Fruit fly (Drosophila melanogaster): ENCODE data around the gene CG44574.
A peak's percentile ranks its signal among the peaks of the same experiment; 100 is the strongest.

The CG44574 gene

DNA sequence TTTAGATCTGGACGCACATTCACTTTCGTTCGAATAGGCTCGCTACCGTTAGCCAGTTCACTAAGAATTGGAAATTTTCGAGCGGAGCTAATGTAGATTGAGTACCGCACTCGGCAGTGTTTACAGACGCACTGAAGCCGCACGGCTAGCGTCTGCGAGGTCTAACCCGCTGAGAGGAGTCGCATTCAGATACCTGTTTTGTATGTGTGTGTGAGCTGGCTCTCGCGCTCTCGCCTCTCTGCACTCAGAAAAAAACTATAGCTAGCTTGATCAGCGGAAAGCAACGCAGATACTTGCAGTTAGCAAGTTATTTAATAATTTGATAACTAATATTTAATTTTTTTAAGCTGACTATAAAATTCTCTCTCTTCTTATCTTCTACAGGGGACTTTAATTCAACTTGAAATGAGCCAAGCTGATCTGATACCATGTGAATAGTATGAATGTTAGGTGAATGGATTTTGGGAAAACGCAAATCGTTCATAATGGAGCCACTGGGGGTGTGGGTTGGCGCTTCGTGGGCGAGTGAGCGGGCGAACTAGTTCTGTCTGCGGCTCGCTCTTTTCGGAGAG lies 4.1 kb upstream of the CG44574 start, which contains the start of gene rau:
Gene rau (minus strand): TSS at position 136 of the 572 bp plus-strand sequence.
- TF ChIP-seq Myc (optimal IDR thresholded peaks at IDR 0.05) (no peak), CG9705 (GFP tag; optimal IDR thresholded peaks at IDR 0.05) (peak; percentile 54), Rel (GFP tag; optimal IDR thresholded peaks at IDR 0.05) (no peak), Rel (tag; optimal IDR thresholded peaks at IDR 0.05) (no peak), foxo (GFP tag; optimal IDR thresholded peaks at IDR 0.05) (peak in 1 of 2 experiments; percentile 59), psq (GFP tag; optimal IDR thresholded peaks at IDR 0.05) (peak; percentile 31), Dfd (GFP tag; optimal IDR thresholded peaks at IDR 0.05) (no peak), sv (GFP tag; optimal IDR thresholded peaks at IDR 0.05) (peak; percentile 51), sage (GFP tag; optimal IDR thresholded peaks at IDR 0.05) (peak; percentile 23), pan (optimal IDR thresholded peaks at IDR 0.05) (no peak), Hnf4 (GFP tag; optimal IDR thresholded peaks at IDR 0.05) (peak; percentile 48), Dif (GFP tag; optimal IDR thresholded peaks at IDR 0.05; ENCODE audit: partially characterized antibody) (peak; percentile 70), ey (GFP tag; optimal IDR thresholded peaks at IDR 0.05) (peak; percentile 66), h (GFP tag; optimal IDR thresholded peaks at IDR 0.05) (peak; percentile 65), dl (GFP tag; optimal IDR thresholded peaks at IDR 0.05; ENCODE audit: insufficient read depth in 1 of 2, partially characterized antibody in 2 of 2) (peak in 1 of 2 experiments; percentile 35), Hr78 (GFP tag; optimal IDR thresholded peaks at IDR 0.05) (no peak), OdsH (GFP tag; optimal IDR thresholded peaks at IDR 0.05) (peak; percentile 61), HLH106 (tag; optimal IDR thresholded peaks at IDR 0.05) (peak; percentile 72), brk (GFP tag; optimal IDR thresholded peaks at IDR 0.05) (peak; percentile 51), rgr (GFP tag; optimal IDR thresholded peaks at IDR 0.05) (peak; percentile 42), br (GFP tag; optimal IDR thresholded peaks at IDR 0.05) (peak; percentile 70), Mio (GFP tag; optimal IDR thresholded peaks at IDR 0.05) (no peak), woc (GFP tag; optimal IDR thresholded peaks at IDR 0.05) (peak; percentile 52), Sp1 (GFP tag; optimal IDR thresholded peaks at IDR 0.05) (peak; percentile 69), CG32264 (GFP tag; optimal IDR thresholded peaks at IDR 0.05) (no peak), Hr83 (GFP tag; optimal IDR thresholded peaks at IDR 0.05; ENCODE audit: poor library complexity, severe bottlenecking) (peak; percentile 32), dmrt93B (GFP tag; optimal IDR thresholded peaks at IDR 0.05) (peak; percentile 38), fru (GFP tag; optimal IDR thresholded peaks at IDR 0.05) (peak; percentile 52), Abd-B (GFP tag; optimal IDR thresholded peaks at IDR 0.05) (no peak), GATAd (GFP tag; optimal IDR thresholded peaks at IDR 0.05) (no peak)

DNA sequence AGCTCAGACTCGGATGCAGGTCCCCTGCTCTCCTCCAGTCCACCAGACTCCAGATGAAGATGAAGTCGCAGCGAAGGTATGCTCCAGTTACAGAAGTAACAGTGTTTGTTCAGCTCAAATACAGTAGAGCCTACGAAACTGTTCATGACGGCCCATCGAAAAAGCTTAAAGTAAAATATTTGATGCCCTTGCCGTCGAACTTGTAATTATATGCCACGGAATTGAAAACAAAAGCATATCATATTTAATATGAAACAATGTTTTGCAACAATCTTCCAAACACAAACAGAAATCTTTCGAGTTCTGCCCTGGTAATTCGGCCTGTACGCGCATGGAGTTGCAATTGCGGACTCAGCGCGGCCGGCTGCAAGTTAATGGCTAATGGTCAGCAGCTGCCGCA lies 2.4 kb upstream of the CG44574 start:
- TF ChIP-seq OdsH (GFP tag; optimal IDR thresholded peaks at IDR 0.05) (no peak), Sp1 (GFP tag; optimal IDR thresholded peaks at IDR 0.05) (no peak), woc (GFP tag; optimal IDR thresholded peaks at IDR 0.05) (no peak), rgr (GFP tag; optimal IDR thresholded peaks at IDR 0.05) (no peak)

DNA sequence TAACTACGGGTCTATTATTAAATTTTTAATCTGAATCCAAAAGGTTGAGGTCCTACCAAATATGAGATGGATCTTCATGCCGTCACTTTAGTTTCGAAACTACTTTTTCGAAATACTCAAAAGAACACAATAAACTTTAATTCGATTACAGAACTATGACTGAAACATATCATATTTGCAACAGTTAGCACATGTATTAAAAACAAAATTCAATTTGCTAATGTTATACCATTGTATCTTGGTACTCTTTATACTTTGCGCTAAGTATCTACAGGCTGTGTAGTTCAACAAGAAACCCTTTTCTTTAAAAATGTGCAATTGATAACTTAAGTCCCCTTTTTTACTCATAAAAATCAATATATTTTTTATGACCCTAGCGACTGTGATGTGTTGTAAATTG lies 1.1 kb downstream of the CG44574 start, which contains the start of the genes Sfp26Ac and CG43185:
Gene Sfp26Ac (minus strand): TSS at position 101 of the 400 bp plus-strand sequence.
Gene CG43185 (plus strand): TSS at position 215 of the 400 bp plus-strand sequence.
- no peak for TF ChIP-seq dmrt93B (GFP tag; optimal IDR thresholded peaks at IDR 0.05)

DNA sequence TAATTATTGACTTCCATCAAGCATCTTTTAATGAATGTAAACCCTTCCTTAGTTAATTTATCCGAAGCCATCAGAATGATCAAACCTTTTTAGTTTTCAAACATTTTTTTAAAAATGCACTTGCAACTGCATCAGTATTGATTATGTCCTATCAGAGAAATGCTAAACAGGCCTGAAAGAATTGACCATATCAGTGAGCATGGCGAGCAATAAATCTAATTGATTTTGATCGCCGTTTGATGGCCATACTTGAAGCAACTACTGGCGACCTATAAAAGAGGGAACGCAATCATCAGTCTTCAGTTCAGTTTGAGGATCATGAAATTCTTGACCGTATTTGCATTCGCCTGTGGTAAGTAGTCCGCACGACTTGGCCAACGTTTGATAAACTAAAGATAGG lies 2.2 kb downstream of the CG44574 start, which contains the start of gene CG9029:
Gene CG9029 (plus strand): TSS at position 301 of the 400 bp plus-strand sequence.
- TF ChIP-seq CG32264 (GFP tag; optimal IDR thresholded peaks at IDR 0.05) (no peak), Hnf4 (GFP tag; optimal IDR thresholded peaks at IDR 0.05) (no peak), rgr (GFP tag; optimal IDR thresholded peaks at IDR 0.05) (no peak), Dfd (GFP tag; optimal IDR thresholded peaks at IDR 0.05) (no peak), Myc (optimal IDR thresholded peaks at IDR 0.05) (no peak), Jra (GFP tag; optimal IDR thresholded peaks at IDR 0.05) (no peak), CrebA (GFP tag; optimal IDR thresholded peaks at IDR 0.05; ENCODE audit: borderline replicate concordance) (no peak), woc (GFP tag; optimal IDR thresholded peaks at IDR 0.05) (no peak), OdsH (GFP tag; optimal IDR thresholded peaks at IDR 0.05) (no peak), dsf (GFP tag; optimal IDR thresholded peaks at IDR 0.05; ENCODE audit: borderline replicate concordance) (no peak), dmrt93B (GFP tag; optimal IDR thresholded peaks at IDR 0.05) (no peak), sage (GFP tag; optimal IDR thresholded peaks at IDR 0.05) (no peak), dl (GFP tag; optimal IDR thresholded peaks at IDR 0.05; ENCODE audit: insufficient read depth in 1 of 2, partially characterized antibody in 2 of 2) (no peak), h (GFP tag; optimal IDR thresholded peaks at IDR 0.05) (no peak), usp (GFP tag; optimal IDR thresholded peaks at IDR 0.05) (no peak), Rel (GFP tag; optimal IDR thresholded peaks at IDR 0.05) (no peak), Rel (tag; optimal IDR thresholded peaks at IDR 0.05) (no peak)
